Fruit fly (Drosophila melanogaster) whole organism: Measurements from ENCODE around the gene CG34280.

Experiments
- CG8478 ChIP-seq: fragments of >200 bp; optimal IDR thresholded peaks from 2 replicates; lab custom pipeline; 2018; ENCODE audit warnings: inconsistent platforms
- Dll ChIP-seq: fragments of >200 bp; optimal IDR thresholded peaks from 2 replicates; lab custom pipeline; 2017
- EcR ChIP-seq, 2 experiments: fragments of >200 bp; optimal IDR thresholded peaks; 2 replicates each; lab custom pipeline; 2017; ENCODE audit warnings: missing biosample characterization in 2 of 2, missing genetic modification characterization in 2 of 2, missing genetic modification reagents in 2 of 2
- pan ChIP-seq: fragments of >200 bp; optimal IDR thresholded peaks from 2 replicates; lab custom pipeline; 2017
- psq ChIP-seq: fragments of >200 bp; optimal IDR thresholded peaks from 2 replicates; lab custom pipeline; 2017
- usp ChIP-seq: fragments of >200 bp; optimal IDR thresholded peaks from 2 replicates; lab custom pipeline; 2017; ENCODE audit warnings: missing biosample characterization, missing genetic modification characterization, mixed read lengths

Gene CG34280

DNA sequence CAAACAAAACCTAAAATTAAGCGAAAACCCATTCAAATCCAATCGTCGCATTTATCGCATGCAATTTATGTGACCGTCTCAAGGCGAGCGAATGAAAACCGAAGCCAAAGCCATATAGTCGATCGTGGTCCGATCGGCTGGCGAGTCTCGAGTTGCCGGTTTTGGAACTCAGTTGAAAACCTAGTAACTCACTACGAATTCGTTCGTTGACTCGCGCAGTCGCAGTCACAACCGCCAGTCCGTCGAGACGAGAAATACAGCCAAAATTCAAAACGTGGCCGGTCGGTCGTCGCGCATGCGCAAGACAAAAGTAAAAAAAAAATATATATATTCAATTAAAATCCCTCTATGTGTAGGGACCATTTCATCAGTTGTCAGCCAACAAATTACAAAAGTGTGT lies 23.8 kb downstream of the CG34280 start, which contains the start of gene lute:
lute (plus strand) TSS at position 203 of the 400 bp plus-strand sequence.
- no peak for TF ChIP-seq EcR (GFP tag; optimal IDR thresholded peaks at IDR 0.05; lab: Kevin White, UChicago)
- TF ChIP-seq pan, result no peak
- TF ChIP-seq usp (GFP tag; lab: Kevin White, UChicago), result no peak
- TF ChIP-seq CG8478 (lab: Kevin White, UChicago), result no peak
- no peak for TF ChIP-seq Dll (lab: Kevin White, UChicago)
- no peak for TF ChIP-seq psq (lab: Kevin White, UChicago)

dm6 chr3R:17379051-17379450 lies 24.5 kb downstream of the CG34280 start:
- TF ChIP-seq usp (GFP tag; lab: Kevin White, UChicago) (no peak), psq (lab: Kevin White, UChicago) (no peak), CG8478 (lab: Kevin White, UChicago) (no peak)

- no peak for TF ChIP-seq Dll (lab: Kevin White, UChicago)
- no peak for TF ChIP-seq psq (lab: Kevin White, UChicago)
- no peak for TF ChIP-seq usp (GFP tag; lab: Kevin White, UChicago)
- no peak for TF ChIP-seq pan
- TF ChIP-seq EcR (GFP tag; optimal IDR thresholded peaks at IDR 0.05; lab: Kevin White, UChicago), result peak in 1 of 2 experiments; percentile 38
- TF ChIP-seq CG8478 (lab: Kevin White, UChicago), result no peak
Measured at dm6 chr3R:17377503-17377902, 26.0 kb downstream of the CG34280 start.

- no peak for TF ChIP-seq Dll (lab: Kevin White, UChicago)
- no peak for TF ChIP-seq psq (lab: Kevin White, UChicago)
- no peak for TF ChIP-seq CG8478 (lab: Kevin White, UChicago)
- TF ChIP-seq usp (GFP tag; lab: Kevin White, UChicago), result no peak
- no peak for TF ChIP-seq pan
- TF ChIP-seq EcR (GFP tag; optimal IDR thresholded peaks at IDR 0.05; lab: Kevin White, UChicago), result no peak
Measured at dm6 chr3R:17371094-17371493, 32.4 kb downstream of the CG34280 start.

dm6 chr3R:17366023-17366422 lies 37.5 kb downstream of the CG34280 start, which contains the start of gene beat-IIa:
Gene beat-IIa, minus strand, starts transcription at chr3R:17366119.
- TF ChIP-seq EcR (GFP tag; optimal IDR thresholded peaks at IDR 0.05; lab: Kevin White, UChicago) (no peak), CG8478 (lab: Kevin White, UChicago) (no peak), usp (GFP tag; lab: Kevin White, UChicago) (no peak), psq (lab: Kevin White, UChicago) (no peak), Dll (lab: Kevin White, UChicago) (no peak), pan (no peak)

DNA sequence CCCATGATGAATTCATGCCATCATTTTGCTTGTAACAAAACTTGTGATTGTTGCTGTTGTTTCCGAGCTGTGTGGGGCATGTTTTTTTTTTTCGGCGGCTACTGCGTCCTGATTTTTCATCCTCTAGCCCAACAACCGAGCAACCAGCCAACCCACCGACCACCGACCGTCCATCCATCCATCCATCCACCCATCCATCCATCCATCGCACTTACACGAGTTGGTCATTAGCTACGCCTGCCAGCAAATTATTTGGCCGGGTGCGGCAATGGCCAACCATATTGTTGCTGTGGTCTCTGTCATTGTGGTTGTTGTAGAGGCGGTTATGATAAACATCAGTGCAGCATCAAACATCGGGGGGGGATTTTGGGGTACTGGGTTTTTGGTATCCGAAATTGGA lies 44.1 kb downstream of the CG34280 start:
- TF ChIP-seq EcR (GFP tag; optimal IDR thresholded peaks at IDR 0.05; lab: Kevin White, UChicago), result no peak
- TF ChIP-seq psq (lab: Kevin White, UChicago), result no peak
- TF ChIP-seq Dll (lab: Kevin White, UChicago), result no peak
- no peak for TF ChIP-seq usp (GFP tag; lab: Kevin White, UChicago)
- TF ChIP-seq CG8478 (lab: Kevin White, UChicago), result no peak
- no peak for TF ChIP-seq pan
